Fruit fly (Drosophila melanogaster): Measurements from ENCODE around the gene Archease.

Gene Archease

dm6 chr3R:21643197-21643596, 19.6 kb downstream of the Archease start (continued):
- TF ChIP-seq CG14965 (GFP tag; optimal IDR thresholded peaks at IDR 0.05; ENCODE audit: borderline replicate concordance) (no peak), CG11247 (GFP tag; IDR thresholded peaks at IDR 0.05) (no peak)

- TF ChIP-seq tup (GFP tag; optimal IDR thresholded peaks at IDR 0.05) = no peak
- peak; percentile 57 for TF ChIP-seq kni (GFP tag; optimal IDR thresholded peaks at IDR 0.05)
- no peak for TF ChIP-seq cwo (GFP tag; optimal IDR thresholded peaks at IDR 0.05)
- no peak for TF ChIP-seq CG7987 (GFP tag; optimal IDR thresholded peaks at IDR 0.05)
- 0 out of 2 replicates have a peak, but pooled peaks have one; percentile 15 for TF ChIP-seq CG3847 (GFP tag; IDR thresholded peaks at IDR 0.05)
- no peak for TF ChIP-seq Eip74EF (GFP tag; optimal IDR thresholded peaks at IDR 0.05)
- no peak for TF ChIP-seq Fer1 (GFP tag; optimal IDR thresholded peaks at IDR 0.05)
- TF ChIP-seq Side (GFP tag; optimal IDR thresholded peaks at IDR 0.05) = no peak
- no peak for TF ChIP-seq bowl (GFP tag; IDR thresholded peaks at IDR 0.05)
- peak; percentile 43 for TF ChIP-seq sd (tag; optimal IDR thresholded peaks at IDR 0.05)
- TF ChIP-seq pfk (GFP tag; optimal IDR thresholded peaks at IDR 0.05) = peak; percentile 87
- TF ChIP-seq nerfin-1 (tag; optimal IDR thresholded peaks at IDR 0.05) = peak; percentile 80
- peak; percentile 84 for TF ChIP-seq crol (GFP tag; IDR thresholded peaks at IDR 0.05)
- TF ChIP-seq pros (GFP tag; optimal IDR thresholded peaks at IDR 0.05) = peak; percentile 97
- TF ChIP-seq CG10366 (GFP tag; IDR thresholded peaks at IDR 0.05) = no peak
Measured at dm6 chr3R:21642301-21642700, 20.5 kb downstream of the Archease start.

dm6 chr3R:21641517-21642137, 21.1 kb downstream of the Archease start:
- TF ChIP-seq gce (GFP tag; IDR thresholded peaks at IDR 0.05) = no peak
- peak; percentile 6 for TF ChIP-seq CG18599 (GFP tag; optimal IDR thresholded peaks at IDR 0.05)
- peak; percentile 42 for TF ChIP-seq pnt (GFP tag; optimal IDR thresholded peaks at IDR 0.05)
- no peak for TF ChIP-seq CG2889 (GFP tag; IDR thresholded peaks at IDR 0.05)
- TF ChIP-seq bbx (GFP tag; IDR thresholded peaks at IDR 0.05; ENCODE audit: partially characterized antibody) = no peak
- no peak for TF ChIP-seq lov (optimal IDR thresholded peaks at IDR 0.05)
- TF ChIP-seq lov (GFP tag; IDR thresholded peaks at IDR 0.05) = no peak
- no peak for TF ChIP-seq CG31224 (GFP tag; IDR thresholded peaks at IDR 0.05)
- no peak for TF ChIP-seq klu (GFP tag; IDR thresholded peaks at IDR 0.05)
- TF ChIP-seq CG2202 (tag; optimal IDR thresholded peaks at IDR 0.05) = peak; percentile 65
- peak; percentile 86 for TF ChIP-seq CG17361 (GFP tag; IDR thresholded peaks at IDR 0.05)
- TF ChIP-seq Hmr (GFP tag; optimal IDR thresholded peaks at IDR 0.05) = no peak
- TF ChIP-seq CG30403 (GFP tag; optimal IDR thresholded peaks at IDR 0.05) = peak; percentile 62
- TF ChIP-seq Med (GFP tag) = no peak
- TF ChIP-seq Dp (GFP tag; optimal IDR thresholded peaks at IDR 0.05) = no peak
- TF ChIP-seq CG14014 (GFP tag; IDR thresholded peaks at IDR 0.05) = no peak
- TF ChIP-seq CG7963 (GFP tag; IDR thresholded peaks at IDR 0.05; ENCODE audit: partially characterized antibody) = no peak
- peak; percentile 59 for TF ChIP-seq nerfin-1 (tag; optimal IDR thresholded peaks at IDR 0.05)
- peak; percentile 54 for TF ChIP-seq Hr3 (GFP tag; optimal IDR thresholded peaks at IDR 0.05)
- TF ChIP-seq otp (GFP tag; IDR thresholded peaks at IDR 0.05) = no peak
- TF ChIP-seq jing (GFP tag; optimal IDR thresholded peaks at IDR 0.05) = no peak
- no peak for TF ChIP-seq Kr (GFP tag; optimal IDR thresholded peaks at IDR 0.05)
- no peak for TF ChIP-seq aop (GFP tag; IDR thresholded peaks at IDR 0.05)
- TF ChIP-seq grau (tag; optimal IDR thresholded peaks at IDR 0.05) = peak; percentile 70
- no peak for TF ChIP-seq tx (GFP tag; optimal IDR thresholded peaks at IDR 0.05)
- TF ChIP-seq ro (GFP tag; IDR thresholded peaks at IDR 0.05) = no peak
- no peak for TF ChIP-seq dysf (GFP tag; IDR thresholded peaks at IDR 0.05)
- TF ChIP-seq CG6272 (GFP tag; IDR thresholded peaks at IDR 0.05) = no peak
- TF ChIP-seq Atf-2 (GFP tag; optimal IDR thresholded peaks at IDR 0.05) = peak; percentile 61
- TF ChIP-seq CG1603 (tag; optimal IDR thresholded peaks at IDR 0.05) = peak; percentile 5
- TF ChIP-seq Camta (GFP tag; optimal IDR thresholded peaks at IDR 0.05) = peak; percentile 44
- no peak for TF ChIP-seq dati (GFP tag; IDR thresholded peaks at IDR 0.05)
